Worm (Caenorhabditis elegans) whole organism, young adult: Measurements from ENCODE around the gene bath-23.

ENCODE experiments used
- C17E4.6 ChIP-seq: fragments of 200-800 bp; sonication (Bioruptor generic); IDR thresholded peaks from 2 replicates; pipeline ENCODE4 v1.3.6; 2022; ENCODE audit warnings: missing genetic modification reagents, missing genetic modification characterization, missing compliant biosample characterization
- D2030.7 ChIP-seq: fragments of 200-800 bp; sonication (Bioruptor generic); IDR thresholded peaks from 2 replicates; pipeline ENCODE4 v1.3.6; 2022; ENCODE audit warnings: missing genetic modification reagents, missing genetic modification characterization, missing compliant biosample characterization
- F49E8.2 ChIP-seq: sonication (generic microtip); optimal IDR thresholded peaks from 3 replicates; lab custom pipeline; 2017; ENCODE audit warnings: missing genetic modification characterization, mild to moderate bottlenecking, missing compliant biosample characterization, antibody characterized with exemption, moderate library complexity; ENCODE audit not compliant: insufficient read depth
- athp-1 ChIP-seq: sonication (generic microtip); optimal IDR thresholded peaks from 2 replicates; lab custom pipeline; 2017; ENCODE audit warnings: mild to moderate bottlenecking, missing genetic modification characterization, missing compliant biosample characterization
- ceh-27 ChIP-seq: fragments of 200-800 bp; sonication (Bioruptor generic); optimal IDR thresholded peaks from 2 replicates; lab custom pipeline; 2018; ENCODE audit warnings: mild to moderate bottlenecking, missing genetic modification characterization, moderate library complexity, missing compliant biosample characterization
- lag-1 ChIP-seq: fragments of 200-800 bp; sonication (Bioruptor generic); IDR thresholded peaks from 2 replicates; pipeline ENCODE4 v1.3.6; 2022; ENCODE audit warnings: missing genetic modification reagents, missing genetic modification characterization, missing compliant biosample characterization
- madf-8 ChIP-seq: fragments of 200-800 bp; sonication (Bioruptor generic); conservative IDR thresholded peaks from 2 replicates; pipeline ENCODE4 v1.3.6; 2022; ENCODE audit warnings: missing genetic modification reagents, missing genetic modification characterization, missing compliant biosample characterization
- snpc-4 ChIP-seq, 5 experiments: fragments of 150-350 bp in 1 of 5; sonication (generic microtip) in 4 of 5; optimal IDR thresholded peaks; 2 replicates each; lab custom pipeline; 2014 to 2018; ENCODE audit warnings: missing genetic modification characterization in 5 of 5, missing biosample characterization in 3 of 5, antibody characterized with exemption in 2 of 5, mild to moderate bottlenecking in 2 of 5, missing compliant biosample characterization in 2 of 5, missing genotype in 2 of 5, moderate library complexity in 2 of 5, missing genetic modification reagents in 1 of 5
- unc-130 ChIP-seq: sonication (generic microtip); optimal IDR thresholded peaks from 2 replicates; lab custom pipeline; 2016; ENCODE audit warnings: missing genetic modification reagents, missing genetic modification characterization, missing compliant biosample characterization
- ztf-26 ChIP-seq: sonication (generic microtip); optimal IDR thresholded peaks from 2 replicates; lab custom pipeline; 2017; ENCODE audit warnings: missing genetic modification characterization, missing compliant biosample characterization

ce11 chrII:3346328-3346780 lies 24.8 kb upstream of the bath-23 start, which contains the start of gene bath-30:
- TF ChIP-seq snpc-4 (GFP tag; optimal IDR thresholded peaks at IDR 0.05; lab: Kevin White, UChicago) (no peak), snpc-4 (tag; optimal IDR thresholded peaks at IDR 0.05; lab: Kevin White, UChicago) (no peak), C17E4.6 (GFP tag; lab: Robert Waterston, UW) (no peak), athp-1 (tag; lab: Kevin White, UChicago) (no peak), D2030.7 (GFP tag; lab: Robert Waterston, UW) (peak; percentile 40), unc-130 (GFP tag; lab: Kevin White, UChicago) (no peak), F49E8.2 (peak; percentile 13), madf-8 (no peak), ztf-26 (no peak), ceh-27 (GFP tag; lab: Kevin White, UChicago) (no peak), lag-1 (no peak)
